Fruit fly (Drosophila melanogaster): Measurements from ENCODE around the gene CG34456.

Gene CG34456

dm6 chr3L:9383345-9384075 is 21.6 kb downstream of the CG34456 start, which contains the start of gene Hsp27 (continued):
- TF ChIP-seq CG9215 (GFP tag; IDR thresholded peaks at IDR 0.05): peak; percentile 96
- TF ChIP-seq hb (GFP tag; IDR thresholded peaks at IDR 0.05; ENCODE audit: partially characterized antibody): no peak
- peak; percentile 99 for TF ChIP-seq CG18262 (tag; optimal IDR thresholded peaks at IDR 0.05)
- TF ChIP-seq pzg (GFP tag; optimal IDR thresholded peaks at IDR 0.05): peak; percentile 25
- peak; percentile 94 for TF ChIP-seq btn (GFP tag; optimal IDR thresholded peaks at IDR 0.05)
- peak; percentile 99 for TF ChIP-seq ranshi (GFP tag; IDR thresholded peaks at IDR 0.05)
- TF ChIP-seq dm (GFP tag; optimal IDR thresholded peaks at IDR 0.05): peak; percentile 62
- TF ChIP-seq CG7839 (tag; optimal IDR thresholded peaks at IDR 0.05): peak; percentile 99
- TF ChIP-seq CG4282 (GFP tag; optimal IDR thresholded peaks at IDR 0.05): peak; percentile 62
- TF ChIP-seq NC2α (GFP tag; optimal IDR thresholded peaks at IDR 0.05): peak; percentile 65
- peak; percentile 89 for TF ChIP-seq CG18011 (GFP tag; optimal IDR thresholded peaks at IDR 0.05)
- TF ChIP-seq Stat92E (GFP tag; optimal IDR thresholded peaks at IDR 0.05): peak in 1 of 3 experiments; percentile 94
- peak; percentile 99 for TF ChIP-seq CG2875 (GFP tag; optimal IDR thresholded peaks at IDR 0.05)
- TF ChIP-seq CG30431 (GFP tag; optimal IDR thresholded peaks at IDR 0.05): peak; percentile 98
- no peak for TF ChIP-seq sna (GFP tag; IDR thresholded peaks at IDR 0.05; ENCODE audit: partially characterized antibody)
- peak; percentile 90 for TF ChIP-seq sd (tag; optimal IDR thresholded peaks at IDR 0.05)
- TF ChIP-seq CG10654 (GFP tag; optimal IDR thresholded peaks at IDR 0.05): peak; percentile 98
- no peak for TF ChIP-seq lov (optimal IDR thresholded peaks at IDR 0.05)
- TF ChIP-seq lov (GFP tag; IDR thresholded peaks at IDR 0.05): peak; percentile 98
- TF ChIP-seq Hr51 (GFP tag; optimal IDR thresholded peaks at IDR 0.05): peak; percentile 91 to 97
- TF ChIP-seq CG15011 (GFP tag; optimal IDR thresholded peaks at IDR 0.05): peak; percentile 96
- peak; percentile 98 for TF ChIP-seq CG4730 (GFP tag; IDR thresholded peaks at IDR 0.05)
- TF ChIP-seq nerfin-1 (tag; optimal IDR thresholded peaks at IDR 0.05): peak; percentile 96
- peak; percentile 75 for TF ChIP-seq Dip2 (GFP tag; IDR thresholded peaks at IDR 0.05)
- TF ChIP-seq MBD-R2 (GFP tag; IDR thresholded peaks at IDR 0.05): peak; percentile 96
- peak; percentile 95 for TF ChIP-seq CG13775 (GFP tag; optimal IDR thresholded peaks at IDR 0.05)
- peak; percentile 97 for TF ChIP-seq CG18764 (GFP tag; optimal IDR thresholded peaks at IDR 0.05)
- TF ChIP-seq gem (tag; optimal IDR thresholded peaks at IDR 0.05): peak; percentile 99
- peak; percentile 70 for TF ChIP-seq CG7745 (tag; optimal IDR thresholded peaks at IDR 0.05)
- peak; percentile 99 for TF ChIP-seq CG32772 (GFP tag; IDR thresholded peaks at IDR 0.05)
- peak; percentile 99 for TF ChIP-seq Xrp1 (GFP tag; IDR thresholded peaks at IDR 0.05)
- TF ChIP-seq Sry-δ (GFP tag; optimal IDR thresholded peaks at IDR 0.05): peak; percentile 61
- peak; percentile 86 for TF ChIP-seq Nf-YB (GFP tag; optimal IDR thresholded peaks at IDR 0.05)
- peak; percentile 93 for TF ChIP-seq CG10431 (GFP tag; optimal IDR thresholded peaks at IDR 0.05)
- no peak for TF ChIP-seq HLHmδ (GFP tag; optimal IDR thresholded peaks at IDR 0.05)
- TF ChIP-seq CG9932 (GFP tag; IDR thresholded peaks at IDR 0.05): peak; percentile 96
- peak; percentile 94 for TF ChIP-seq Bteb2 (GFP tag; optimal IDR thresholded peaks at IDR 0.05)
- TF ChIP-seq GATAe (GFP tag; conservative IDR thresholded peaks at IDR 0.05): peak; percentile 92
- peak; percentile 85 for TF ChIP-seq CG15073 (GFP tag; optimal IDR thresholded peaks at IDR 0.05)
- peak; percentile 99 for TF ChIP-seq Awh (GFP tag; IDR thresholded peaks at IDR 0.05)
- TF ChIP-seq lbe (GFP tag; optimal IDR thresholded peaks at IDR 0.05): peak; percentile 99
- peak; percentile 94 for TF ChIP-seq fd3F (GFP tag; optimal IDR thresholded peaks at IDR 0.05)
- peak; percentile 74 for TF ChIP-seq CG10543 (GFP tag; optimal IDR thresholded peaks at IDR 0.05)
- peak; percentile 78; the same call in 2 of the 3 replicates for TF ChIP-seq z (GFP tag; IDR thresholded peaks at IDR 0.05)
- TF ChIP-seq sr (GFP tag; IDR thresholded peaks at IDR 0.05): peak; percentile 97
- TF ChIP-seq bowl (GFP tag; IDR thresholded peaks at IDR 0.05): peak; percentile 92
- TF ChIP-seq gsb (GFP tag; IDR thresholded peaks at IDR 0.05): peak; percentile 96
- TF ChIP-seq Myb (GFP tag; optimal IDR thresholded peaks at IDR 0.05): peak; percentile 76
- peak; percentile 86 for TF ChIP-seq Atf-2 (GFP tag; optimal IDR thresholded peaks at IDR 0.05)

Data from whole organism, embryonic.